Worm (Caenorhabditis elegans): ENCODE measurements around the gene ula-1.

Gene ula-1

ce11 chrIII:4887291-4887690 is 32.8 kb downstream of the ula-1 start, which contains the start of gene clec-6:
clec-6 (minus strand) TSS chrIII:4887444.
- TF ChIP-seq ztf-18 (tag; optimal IDR thresholded peaks at IDR 0.05), result no peak
- TF ChIP-seq B0035.1 (tag; optimal IDR thresholded peaks at IDR 0.05), result no peak
- no peak for TF ChIP-seq madf-10 (tag; optimal IDR thresholded peaks at IDR 0.05)
- TF ChIP-seq F23B12.7 (tag; optimal IDR thresholded peaks at IDR 0.05; ENCODE audit: insufficient read depth), result no peak
- TF ChIP-seq nhr-80 (tag; optimal IDR thresholded peaks at IDR 0.05), result peak; percentile 41

ce11 chrIII:4883429-4883828 is 36.7 kb downstream of the ula-1 start, which contains the start of gene clec-5:
clec-5 (minus strand) TSS chrIII:4883606.
- TF ChIP-seq K11D2.4 (GFP tag; IDR thresholded peaks at IDR 0.05) (no peak), F39B2.1 (GFP tag; IDR thresholded peaks at IDR 0.05) (no peak), ztf-18 (tag; optimal IDR thresholded peaks at IDR 0.05) (no peak), lsl-1 (GFP tag; optimal IDR thresholded peaks at IDR 0.05) (no peak)

DNA sequence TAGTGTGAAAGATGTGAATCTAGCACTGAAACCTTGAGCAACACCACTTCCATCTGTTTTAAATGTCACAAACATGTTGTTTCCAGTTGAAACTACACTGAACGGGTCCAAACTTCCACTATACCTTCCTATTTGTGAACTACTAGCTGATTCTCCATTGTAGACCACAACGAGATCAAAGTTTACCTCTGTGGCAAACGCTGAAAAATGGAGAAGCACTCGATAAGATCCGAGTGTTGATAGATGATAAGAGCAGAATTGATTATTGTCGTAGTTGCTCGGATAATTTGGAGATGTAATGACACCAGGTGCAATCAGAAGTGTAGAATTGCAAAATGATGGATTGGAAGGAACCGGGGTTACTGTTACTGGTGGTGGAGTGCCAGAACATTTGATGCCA is 38.2 kb downstream of the ula-1 start:
- TF ChIP-seq ztf-18 (tag; optimal IDR thresholded peaks at IDR 0.05) (no peak), him-1 (tag; optimal IDR thresholded peaks at IDR 0.05) (no peak), Y95B8A.8 (GFP tag; IDR thresholded peaks at IDR 0.05) (no peak), sptf-2 (GFP tag; optimal IDR thresholded peaks at IDR 0.05) (no peak), nhr-80 (tag; optimal IDR thresholded peaks at IDR 0.05) (peak; percentile 32), B0035.1 (tag; optimal IDR thresholded peaks at IDR 0.05) (no peak), pbrm-1 (GFP tag; IDR thresholded peaks at IDR 0.05) (no peak)

DNA sequence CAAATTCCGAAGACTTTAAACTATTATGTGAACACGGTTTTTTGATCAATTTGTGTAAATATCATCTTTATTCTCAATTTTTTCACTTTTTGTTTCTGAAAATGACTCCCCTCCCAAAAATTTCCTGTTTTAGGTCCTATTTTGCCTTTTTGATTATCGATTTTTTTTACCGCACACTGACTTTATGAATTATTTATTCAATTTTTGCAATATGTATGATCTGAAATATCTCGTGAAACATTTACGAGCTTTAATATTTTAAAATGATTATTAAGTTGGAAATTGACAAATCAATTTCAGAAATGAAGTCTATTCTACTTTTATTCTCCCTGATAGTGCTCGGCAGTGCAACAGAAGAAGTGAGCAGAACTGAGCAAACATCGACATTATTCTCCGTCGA is 40.7 kb downstream of the ula-1 start, which contains the start of gene C35D10.1:
Gene C35D10.1, plus strand, starts transcription at position 301 of the 400 bp plus-strand sequence.
- peak; percentile 36 for TF ChIP-seq F49E8.2 (tag; optimal IDR thresholded peaks at IDR 0.05; ENCODE audit: insufficient read depth)
- TF ChIP-seq xnd-1 (tag; optimal IDR thresholded peaks at IDR 0.05), result peak; percentile 11
- no peak for TF ChIP-seq rec-8 (tag; optimal IDR thresholded peaks at IDR 0.05)
- peak; percentile 42; the same call in 1 of the 2 replicates for TF ChIP-seq madf-6 (GFP tag; IDR thresholded peaks at IDR 0.05)
- TF ChIP-seq Y95B8A.8 (GFP tag; IDR thresholded peaks at IDR 0.05), result no peak
- TF ChIP-seq mel-28 (tag; optimal IDR thresholded peaks at IDR 0.05; ENCODE audit: borderline replicate concordance), result no peak
- TF ChIP-seq madf-3 (GFP tag; IDR thresholded peaks at IDR 0.05), result no peak
- TF ChIP-seq ekl-4 (GFP tag; IDR thresholded peaks at IDR 0.05), result 0 out of 2 replicates have a peak, but pooled peaks have one; percentile 20
- TF ChIP-seq B0336.3 (GFP tag; IDR thresholded peaks at IDR 0.05), result 0 out of 2 replicates have a peak, but pooled peaks have one; percentile 26
- TF ChIP-seq F55B11.4 (tag; optimal IDR thresholded peaks at IDR 0.05; ENCODE audit: borderline replicate concordance, insufficient read depth), result no peak
- no peak for TF ChIP-seq lsy-27 (tag; optimal IDR thresholded peaks at IDR 0.05; ENCODE audit: borderline replicate concordance, insufficient read depth)
- no peak for TF ChIP-seq ztf-3 (GFP tag; optimal IDR thresholded peaks at IDR 0.05)
- TF ChIP-seq Y53G8AR.9 (GFP tag; conservative IDR thresholded peaks at IDR 0.05), result 0 out of 2 replicates have a peak, but pooled peaks have one; percentile 37
- no peak for TF ChIP-seq tbp1 (GFP tag; optimal IDR thresholded peaks at IDR 0.05)

DNA sequence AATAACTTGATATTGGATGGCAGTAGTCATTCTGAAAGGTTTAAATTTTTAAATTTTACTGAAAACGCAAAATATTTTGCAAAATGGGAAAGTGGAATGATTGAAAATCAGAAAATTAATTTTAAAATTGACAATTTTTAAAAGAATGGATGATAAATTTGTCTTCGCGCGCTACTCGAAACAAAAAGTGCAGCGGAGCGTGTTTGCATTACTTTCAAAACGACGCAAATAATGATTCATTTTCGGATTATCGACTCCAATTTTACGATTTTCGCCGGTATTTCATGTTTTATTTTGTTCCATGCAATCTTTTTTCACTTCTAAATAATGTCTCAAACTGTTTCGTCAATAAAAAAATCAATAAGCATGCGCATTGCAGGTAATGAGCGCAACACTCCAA is 41.8 kb downstream of the ula-1 start, which contains the start of the genes tost-1 and arx-6:
Gene tost-1, minus strand, starts transcription at position 31 of the 400 bp plus-strand sequence.
Gene arx-6, plus strand, starts transcription at position 378 of the 400 bp plus-strand sequence.
- peak; percentile 15 for TF ChIP-seq him-1 (tag; optimal IDR thresholded peaks at IDR 0.05)
- peak; percentile 76 for TF ChIP-seq efl-1 (GFP tag; optimal IDR thresholded peaks at IDR 0.05)
- TF ChIP-seq dpl-1 (GFP tag; optimal IDR thresholded peaks at IDR 0.05), result peak; percentile 44
- peak; percentile 86 for TF ChIP-seq mcd-1 (GFP tag; IDR thresholded peaks at IDR 0.05)
- no peak for TF ChIP-seq lag-1 (GFP tag; IDR thresholded peaks at IDR 0.05)
- peak; percentile 63 for TF ChIP-seq madf-6 (GFP tag; IDR thresholded peaks at IDR 0.05)
- TF ChIP-seq cebp-2 (GFP tag; IDR thresholded peaks at IDR 0.05), result no peak
- TF ChIP-seq F33H1.4 (GFP tag; IDR thresholded peaks at IDR 0.05), result 0 out of 2 replicates have a peak, but pooled peaks have one; percentile 18
- TF ChIP-seq dox-1 (GFP tag; IDR thresholded peaks at IDR 0.05), result 0 out of 2 replicates have a peak, but pooled peaks have one; percentile 11
- TF ChIP-seq atf-7 (tag; optimal IDR thresholded peaks at IDR 0.05), result no peak
- TF ChIP-seq hlh-12 (tag; optimal IDR thresholded peaks at IDR 0.05), result no peak
- TF ChIP-seq lin-35 (GFP tag; optimal IDR thresholded peaks at IDR 0.05), result peak in 1 of 3 experiments; percentile 52
- TF ChIP-seq D2030.7 (GFP tag; IDR thresholded peaks at IDR 0.05), result peak; percentile 48; the same call in 1 of the 2 replicates
- no peak for TF ChIP-seq mes-4 (tag; optimal IDR thresholded peaks at IDR 0.05)
- peak; percentile 69 for TF ChIP-seq lin-54 (GFP tag; optimal IDR thresholded peaks at IDR 0.05)
- TF ChIP-seq lsl-1 (GFP tag; optimal IDR thresholded peaks at IDR 0.05), result peak; percentile 37

Measured in whole organism, young adult.